Worm (Caenorhabditis elegans): ENCODE data around the gene slc-25A26.

The slc-25A26 gene

DNA sequence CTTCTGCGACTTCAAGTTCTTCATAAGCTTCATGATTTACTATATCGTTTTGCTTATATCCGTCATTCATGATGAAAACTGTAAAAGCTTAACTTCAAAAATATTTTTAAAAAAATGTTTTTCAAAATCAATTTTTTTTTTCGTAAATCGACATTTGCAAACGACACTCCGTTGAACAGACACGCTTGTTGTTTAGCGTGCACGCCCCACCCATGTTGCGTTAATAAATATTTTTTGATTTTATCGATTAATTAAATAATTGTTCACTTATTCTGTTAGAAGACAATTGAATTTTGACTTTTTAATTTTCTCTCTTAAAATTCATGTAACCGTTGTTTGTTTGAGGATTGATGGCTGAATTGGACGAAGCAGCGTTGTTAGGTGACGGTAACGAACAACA lies 4.3 kb upstream of the slc-25A26 start, which contains the start of the genes D1046.2 and cfim-2:
Gene D1046.2 (minus strand): TSS at position 78 of the 400 bp plus-strand sequence.
Gene cfim-2 (plus strand): TSS at position 335 of the 400 bp plus-strand sequence.
- TF ChIP-seq mes-2 (tag; optimal IDR thresholded peaks at IDR 0.05; ENCODE audit: poor library complexity, severe bottlenecking) (peak; percentile 38), dve-1 (tag; optimal IDR thresholded peaks at IDR 0.05; ENCODE audit: insufficient read depth) (peak; percentile 12), snpc-4 (tag; optimal IDR thresholded peaks at IDR 0.05) (no peak), lsy-2 (tag; optimal IDR thresholded peaks at IDR 0.05) (peak in 1 of 2 experiments; percentile 57), hlh-30 (tag; optimal IDR thresholded peaks at IDR 0.05; ENCODE audit: insufficient read depth) (peak; percentile 26), sdz-12 (GFP tag; optimal IDR thresholded peaks at IDR 0.05) (no peak), T20F7.1 (GFP tag; optimal IDR thresholded peaks at IDR 0.05) (peak; percentile 97)

DNA sequence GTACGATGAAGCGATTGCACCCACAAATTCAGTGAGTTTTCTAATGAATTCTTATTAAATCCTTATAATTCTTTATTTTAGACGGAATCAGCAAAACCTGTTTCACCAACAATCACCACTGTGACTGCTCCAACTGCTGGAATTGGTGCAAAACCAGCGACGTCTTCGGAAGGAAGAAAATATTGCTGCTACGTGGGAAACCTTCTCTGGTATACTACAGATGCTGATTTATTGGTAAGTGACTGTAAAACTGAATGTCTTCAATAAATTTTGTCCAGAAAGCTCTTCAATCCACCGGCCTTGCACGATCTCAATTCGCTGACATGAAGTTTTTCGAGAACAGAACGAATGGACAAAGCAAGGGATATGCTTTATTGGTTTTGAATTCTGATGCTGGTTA lies 3.7 kb upstream of the slc-25A26 start:
- TF ChIP-seq zfp-2 (tag; optimal IDR thresholded peaks at IDR 0.05) (no peak), nhr-28 (tag; optimal IDR thresholded peaks at IDR 0.05) (no peak), nhr-76 (tag; optimal IDR thresholded peaks at IDR 0.05) (no peak), spr-1 (tag; optimal IDR thresholded peaks at IDR 0.05) (no peak), unc-62 (GFP tag; optimal IDR thresholded peaks at IDR 0.05 in 1 of 2) (no peak), unc-62 (tag; optimal IDR thresholded peaks at IDR 0.05) (no peak), ceh-28 (tag; optimal IDR thresholded peaks at IDR 0.05) (no peak), dpl-1 (GFP tag; optimal IDR thresholded peaks at IDR 0.05) (no peak), tag-97 (GFP tag; IDR thresholded peaks at IDR 0.05) (no peak), D1046.2 (GFP tag; IDR thresholded peaks at IDR 0.05) (0 out of 2 replicates have a peak, but pooled peaks have one; percentile 55), saeg-2 (GFP tag; IDR thresholded peaks at IDR 0.05) (no peak), lin-1 (GFP tag; IDR thresholded peaks at IDR 0.05) (no peak), mep-1 (tag; optimal IDR thresholded peaks at IDR 0.05) (no peak), aha-1 (tag) (peak; percentile 90), nhr-11 (tag; optimal IDR thresholded peaks at IDR 0.05) (no peak), attf-4 (tag; optimal IDR thresholded peaks at IDR 0.05) (no peak), nhr-6 (tag; optimal IDR thresholded peaks at IDR 0.05) (no peak)

- TF ChIP-seq T20F7.1 (GFP tag; optimal IDR thresholded peaks at IDR 0.05): peak; percentile 93
- 0 out of 2 replicates have a peak, but pooled peaks have one; percentile 41 for TF ChIP-seq mdt-29 (GFP tag; IDR thresholded peaks at IDR 0.05)
- TF ChIP-seq nhr-6 (tag; optimal IDR thresholded peaks at IDR 0.05): peak; percentile 88
- peak; percentile 40 for TF ChIP-seq dpl-1 (GFP tag; optimal IDR thresholded peaks at IDR 0.05)
- peak; percentile 82 for TF ChIP-seq rbr-2 (tag; optimal IDR thresholded peaks at IDR 0.05)
- peak; percentile 88 for TF ChIP-seq sdz-12 (GFP tag; optimal IDR thresholded peaks at IDR 0.05)
- peak; percentile 16 for TF ChIP-seq nhr-11 (tag; optimal IDR thresholded peaks at IDR 0.05)
- peak; percentile 42 for TF ChIP-seq ceh-28 (tag; optimal IDR thresholded peaks at IDR 0.05)
- TF ChIP-seq D1046.2 (GFP tag; IDR thresholded peaks at IDR 0.05): no peak
- TF ChIP-seq dmd-6 (GFP tag; IDR thresholded peaks at IDR 0.05): peak; percentile 69
- peak; percentile 85 to 93 for TF ChIP-seq daf-16 (GFP tag; optimal IDR thresholded peaks at IDR 0.05)
- peak; percentile 75 for TF ChIP-seq daf-16 (tag; optimal IDR thresholded peaks at IDR 0.05)
- TF ChIP-seq ceh-20 (GFP tag; IDR thresholded peaks at IDR 0.05): peak; percentile 84
- peak; percentile 89 for TF ChIP-seq ztf-7 (tag; optimal IDR thresholded peaks at IDR 0.05)
- TF ChIP-seq F44E2.7 (GFP tag; IDR thresholded peaks at IDR 0.05): peak; percentile 95
- TF ChIP-seq hlh-30 (tag; optimal IDR thresholded peaks at IDR 0.05; ENCODE audit: insufficient read depth): peak; percentile 97
- peak; percentile 98 for TF ChIP-seq lim-7 (GFP tag; IDR thresholded peaks at IDR 0.05)
- 0 out of 2 replicates have a peak, but pooled peaks have one; percentile 9 for TF ChIP-seq daf-19 (GFP tag; conservative IDR thresholded peaks at IDR 0.05)
- TF ChIP-seq R02D3.7 (tag; optimal IDR thresholded peaks at IDR 0.05): peak; percentile 41
- TF ChIP-seq tra-1 (GFP tag; IDR thresholded peaks at IDR 0.05): peak; percentile 80
- TF ChIP-seq duxl-1 (tag; optimal IDR thresholded peaks at IDR 0.05; ENCODE audit: poor library complexity): peak; percentile 82
- TF ChIP-seq dmd-8 (GFP tag; IDR thresholded peaks at IDR 0.05): peak; percentile 98
- TF ChIP-seq nhr-10 (tag; optimal IDR thresholded peaks at IDR 0.05): no peak
- TF ChIP-seq ceh-62 (tag; optimal IDR thresholded peaks at IDR 0.05): no peak
- peak; percentile 88 for TF ChIP-seq snpc-1.2 (GFP tag; IDR thresholded peaks at IDR 0.05)
- TF ChIP-seq ces-1 (GFP tag; optimal IDR thresholded peaks at IDR 0.05): no peak
- TF ChIP-seq mep-1 (tag; optimal IDR thresholded peaks at IDR 0.05): peak; percentile 87
- TF ChIP-seq daf-12 (tag; optimal IDR thresholded peaks at IDR 0.05): no peak
- TF ChIP-seq nhr-76 (tag; optimal IDR thresholded peaks at IDR 0.05): no peak
- TF ChIP-seq lsy-2 (tag; optimal IDR thresholded peaks at IDR 0.05): no peak
- peak; percentile 80 for TF ChIP-seq spr-1 (tag; optimal IDR thresholded peaks at IDR 0.05)
- TF ChIP-seq attf-4 (tag; optimal IDR thresholded peaks at IDR 0.05): no peak
- TF ChIP-seq snpc-4 (tag; optimal IDR thresholded peaks at IDR 0.05): no peak
- TF ChIP-seq dmd-9 (GFP tag; IDR thresholded peaks at IDR 0.05): peak; percentile 66
- 0 out of 2 replicates have a peak, but pooled peaks have one; percentile 66 for TF ChIP-seq Y75B8A.6 (GFP tag; IDR thresholded peaks at IDR 0.05)
- TF ChIP-seq nhr-111 (GFP tag; optimal IDR thresholded peaks at IDR 0.05): peak; percentile 92
Measured at ce11 chrIV:8927093-8927492, 3.1 kb upstream of the slc-25A26 start.
